Fruit fly (Drosophila melanogaster) whole organism, embryonic: ENCODE data around the gene Mal-B1.
A peak's percentile ranks its signal among the peaks of the same experiment; 100 is the strongest.

Experiments used
- Antp ChIP-seq: fragments of 200-800 bp; sonication (Bioruptor generic); optimal IDR thresholded peaks from 3 replicates; lab custom pipeline; 2016; ENCODE audit warnings: missing biosample characterization, missing genetic modification characterization
- Atf-2 ChIP-seq: fragments of 200-800 bp; sonication (Bioruptor generic); optimal IDR thresholded peaks from 2 replicates; lab custom pipeline; 2016; ENCODE audit warnings: missing biosample characterization, missing genetic modification characterization
- Bgb ChIP-seq: fragments of 200-800 bp; sonication (Bioruptor generic); IDR thresholded peaks from 2 replicates; pipeline ENCODE4 v1.3.6; 2022; ENCODE audit warnings: missing biosample characterization, missing genetic modification characterization; ENCODE audit not compliant: partially characterized antibody
- Bteb2 ChIP-seq: fragments of 200-800 bp; sonication (Bioruptor generic); optimal IDR thresholded peaks from 2 replicates; lab custom pipeline; 2016; ENCODE audit warnings: missing biosample characterization, missing genetic modification characterization
- CG1024 ChIP-seq: fragments of 200-800 bp; sonication (Bioruptor generic); IDR thresholded peaks from 2 replicates; pipeline ENCODE4 v1.3.6; 2022; ENCODE audit warnings: missing biosample characterization, missing genetic modification characterization
- CG11560 ChIP-seq: fragments of 200-800 bp; sonication (Bioruptor generic); IDR thresholded peaks from 3 replicates; pipeline ENCODE4 v1.3.6; 2022; ENCODE audit warnings: missing biosample characterization, missing genetic modification characterization
- CG12236 ChIP-seq: fragments of 200-800 bp; sonication (Bioruptor generic); optimal IDR thresholded peaks from 2 replicates; lab custom pipeline; 2016; ENCODE audit warnings: missing biosample characterization, missing genetic modification characterization
- CG13287 ChIP-seq: fragments of 200-800 bp; sonication (Bioruptor generic); IDR thresholded peaks from 2 replicates; pipeline ENCODE4 v1.3.6; 2022; ENCODE audit warnings: missing biosample characterization, missing genetic modification characterization; ENCODE audit not compliant: partially characterized antibody
- CG13894 ChIP-seq: fragments of 200-800 bp; sonication (Bioruptor generic); optimal IDR thresholded peaks from 3 replicates; lab custom pipeline; 2018; ENCODE audit warnings: missing biosample characterization, mild to moderate bottlenecking, missing genetic modification characterization, moderate library complexity
- CG14014 ChIP-seq: fragments of 200-800 bp; sonication (Bioruptor generic); IDR thresholded peaks from 2 replicates; pipeline ENCODE4 v1.3.6; 2022; ENCODE audit warnings: missing biosample characterization, missing genetic modification characterization
- CG1602 ChIP-seq: fragments of 200-800 bp; sonication (Bioruptor generic); optimal IDR thresholded peaks from 3 replicates; lab custom pipeline; 2016; ENCODE audit warnings: missing biosample characterization, missing genetic modification characterization
- CG16813 ChIP-seq: fragments of 200-800 bp; sonication (Bioruptor generic); IDR thresholded peaks from 3 replicates; pipeline ENCODE4 v1.3.6; 2022; ENCODE audit warnings: missing biosample characterization, missing genetic modification characterization; ENCODE audit not compliant: partially characterized antibody
- CG17361 ChIP-seq: fragments of 200-800 bp; sonication (Bioruptor generic); IDR thresholded peaks from 3 replicates; pipeline ENCODE4 v1.3.6; 2022; ENCODE audit warnings: missing biosample characterization, missing genetic modification characterization
- CG17802 ChIP-seq: fragments of 200-800 bp; sonication (Bioruptor generic); optimal IDR thresholded peaks from 2 replicates; lab custom pipeline; 2018; ENCODE audit warnings: missing biosample characterization, mild to moderate bottlenecking, missing genetic modification characterization, moderate library complexity
- CG18619 ChIP-seq: fragments of 200-800 bp; sonication (Bioruptor generic); optimal IDR thresholded peaks from 3 replicates; lab custom pipeline; 2017; ENCODE audit warnings: missing biosample characterization, mild to moderate bottlenecking, missing genetic modification characterization
- CG2678 ChIP-seq: fragments of 200-800 bp; sonication (Bioruptor generic); optimal IDR thresholded peaks from 3 replicates; lab custom pipeline; 2019; ENCODE audit warnings: missing biosample characterization, mild to moderate bottlenecking, missing genetic modification characterization, moderate library complexity
- CG30431 ChIP-seq: fragments of 200-800 bp; sonication (Bioruptor generic); optimal IDR thresholded peaks from 2 replicates; lab custom pipeline; 2017; ENCODE audit warnings: missing biosample characterization, missing genetic modification characterization
- CG33557 ChIP-seq: fragments of 200-800 bp; sonication (Bioruptor generic); optimal IDR thresholded peaks from 2 replicates; lab custom pipeline; 2019; ENCODE audit warnings: missing biosample characterization, mild to moderate bottlenecking, missing genetic modification characterization, moderate library complexity
- CG3407 ChIP-seq: fragments of 200-800 bp; sonication (Bioruptor generic); optimal IDR thresholded peaks from 2 replicates; lab custom pipeline; 2018; ENCODE audit warnings: missing biosample characterization, mild to moderate bottlenecking, missing genetic modification characterization
- CG3838 ChIP-seq: fragments of 200-800 bp; sonication (Bioruptor generic); optimal IDR thresholded peaks from 3 replicates; lab custom pipeline; 2016; ENCODE audit warnings: missing biosample characterization, missing genetic modification characterization
- CG4328 ChIP-seq: fragments of 200-800 bp; sonication (Bioruptor generic); optimal IDR thresholded peaks from 3 replicates; lab custom pipeline; 2017; ENCODE audit warnings: missing biosample characterization, missing genetic modification reagents, missing genetic modification characterization
- CG9727 ChIP-seq: fragments of 200-800 bp; sonication (Bioruptor generic); optimal IDR thresholded peaks from 3 replicates; lab custom pipeline; 2017; ENCODE audit warnings: missing biosample characterization, mild to moderate bottlenecking, missing genetic modification characterization
- CoRest ChIP-seq: fragments of 200-800 bp; sonication (Bioruptor generic); optimal IDR thresholded peaks from 3 replicates; lab custom pipeline; 2018; ENCODE audit warnings: missing biosample characterization, mild to moderate bottlenecking, missing genetic modification characterization, moderate library complexity
- Dfd ChIP-seq, 2 experiments: fragments of >200 bp; optimal IDR thresholded peaks; 2 replicates each; lab custom pipeline; 2017; ENCODE audit warnings: missing biosample characterization in 2 of 2, missing genetic modification characterization in 2 of 2
- Dip3 ChIP-seq: fragments of 200-800 bp; sonication (Bioruptor generic); optimal IDR thresholded peaks from 3 replicates; lab custom pipeline; 2016; ENCODE audit warnings: missing biosample characterization, missing genetic modification characterization
- HmgD ChIP-seq: fragments of 200-800 bp; sonication (Bioruptor generic); optimal IDR thresholded peaks from 3 replicates; lab custom pipeline; 2016; ENCODE audit warnings: missing biosample characterization, missing genetic modification characterization
- Nf-YA ChIP-seq: fragments of 200-800 bp; sonication (Bioruptor generic); IDR thresholded peaks from 2 replicates; pipeline ENCODE4 v1.3.6; 2022; ENCODE audit warnings: missing biosample characterization, missing genetic modification characterization
- Nf-YB ChIP-seq: fragments of 200-800 bp; sonication (Bioruptor generic); optimal IDR thresholded peaks from 3 replicates; lab custom pipeline; 2019; ENCODE audit warnings: missing biosample characterization, mild to moderate bottlenecking, missing genetic modification characterization, moderate library complexity
- NfI ChIP-seq: fragments of 200-800 bp; sonication (Bioruptor generic); optimal IDR thresholded peaks from 3 replicates; lab custom pipeline; 2018; ENCODE audit warnings: missing biosample characterization, mild to moderate bottlenecking, missing genetic modification characterization, moderate library complexity
- Oli ChIP-seq: fragments of 200-800 bp; sonication (Bioruptor generic); optimal IDR thresholded peaks from 2 replicates; lab custom pipeline; 2018; ENCODE audit warnings: missing biosample characterization, mild to moderate bottlenecking, missing genetic modification characterization, moderate library complexity
- Rx ChIP-seq: fragments of 200-800 bp; sonication (Bioruptor generic); IDR thresholded peaks from 2 replicates; pipeline ENCODE4 v1.3.6; 2022; ENCODE audit warnings: missing biosample characterization, missing genetic modification characterization
- Ssrp ChIP-seq: fragments of 200-800 bp; sonication (Bioruptor generic); optimal IDR thresholded peaks from 2 replicates; lab custom pipeline; 2018; ENCODE audit warnings: missing biosample characterization, mild to moderate bottlenecking, missing genetic modification characterization, moderate library complexity
- Taf1 ChIP-seq: fragments of 200-800 bp; sonication (Bioruptor generic); IDR thresholded peaks from 2 replicates; pipeline ENCODE4 v1.3.6; 2022; ENCODE audit warnings: missing biosample characterization, missing genetic modification characterization
- bbx ChIP-seq: fragments of 200-800 bp; sonication (Bioruptor generic); IDR thresholded peaks from 2 replicates; pipeline ENCODE4 v1.3.6; 2022; ENCODE audit warnings: missing biosample characterization, missing genetic modification characterization; ENCODE audit not compliant: partially characterized antibody
- dan ChIP-seq: fragments of 200-800 bp; sonication (Bioruptor generic); IDR thresholded peaks from 2 replicates; pipeline ENCODE4 v1.3.6; 2022; ENCODE audit warnings: missing biosample characterization, missing genetic modification characterization
- disco-r ChIP-seq: fragments of 200-800 bp; sonication (Bioruptor generic); optimal IDR thresholded peaks from 2 replicates; lab custom pipeline; 2016; ENCODE audit warnings: missing biosample characterization, missing genetic modification characterization
- dmrt11E ChIP-seq: fragments of 200-800 bp; sonication (Bioruptor generic); optimal IDR thresholded peaks from 3 replicates; lab custom pipeline; 2018; ENCODE audit warnings: missing biosample characterization, mild to moderate bottlenecking, missing genetic modification characterization, moderate library complexity
- gcm2 ChIP-seq: fragments of 200-800 bp; sonication (Bioruptor generic); optimal IDR thresholded peaks from 2 replicates; lab custom pipeline; 2016; ENCODE audit warnings: missing biosample characterization, missing genetic modification characterization
- gem ChIP-seq: fragments of 200-800 bp; sonication (Bioruptor generic); optimal IDR thresholded peaks from 2 replicates; lab custom pipeline; 2019; ENCODE audit warnings: missing biosample characterization, mild to moderate bottlenecking, missing genetic modification characterization, moderate library complexity
- grau ChIP-seq: fragments of 200-800 bp; optimal IDR thresholded peaks from 3 replicates; lab custom pipeline; 2019; ENCODE audit warnings: missing biosample characterization, mild to moderate bottlenecking, missing genetic modification characterization, moderate library complexity
- gsb-n ChIP-seq: fragments of 200-800 bp; sonication (Bioruptor generic); optimal IDR thresholded peaks from 3 replicates; lab custom pipeline; 2018; ENCODE audit warnings: missing biosample characterization, mild to moderate bottlenecking, missing genetic modification characterization
- ind ChIP-seq: fragments of 200-800 bp; sonication (Bioruptor generic); optimal IDR thresholded peaks from 3 replicates; lab custom pipeline; 2016; ENCODE audit warnings: missing biosample characterization, missing genetic modification characterization
- lola ChIP-seq, 3 experiments: fragments of >200 bp in 2 of 3; fragments of 200-800 bp in 1 of 3; sonication (Bioruptor generic) in 1 of 3; optimal IDR thresholded peaks; 2 replicates each; lab custom pipeline; 2017 to 2019; ENCODE audit warnings: missing biosample characterization in 3 of 3, missing genetic modification characterization in 3 of 3, mild to moderate bottlenecking in 1 of 3, moderate library complexity in 1 of 3
- luna ChIP-seq: fragments of 200-800 bp; sonication (Bioruptor generic); optimal IDR thresholded peaks from 2 replicates; lab custom pipeline; 2016; ENCODE audit warnings: missing biosample characterization, missing genetic modification characterization
- mirr ChIP-seq: fragments of 200-800 bp; sonication (Bioruptor generic); optimal IDR thresholded peaks from 3 replicates; lab custom pipeline; 2018; ENCODE audit warnings: missing biosample characterization, mild to moderate bottlenecking, missing genetic modification characterization
- pho ChIP-seq: fragments of 200-800 bp; sonication (Bioruptor generic); optimal IDR thresholded peaks from 2 replicates; lab custom pipeline; 2016; ENCODE audit warnings: missing biosample characterization, missing genetic modification characterization
- row ChIP-seq: fragments of 200-800 bp; sonication (Bioruptor generic); IDR thresholded peaks from 3 replicates; pipeline ENCODE4 v1.3.6; 2022; ENCODE audit warnings: missing biosample characterization, missing genetic modification characterization
- run ChIP-seq: fragments of 200-800 bp; sonication (Bioruptor generic); optimal IDR thresholded peaks from 3 replicates; lab custom pipeline; 2018; ENCODE audit warnings: missing biosample characterization, mild to moderate bottlenecking, missing genetic modification characterization
- sens-2 ChIP-seq: fragments of 200-800 bp; sonication (Bioruptor generic); IDR thresholded peaks from 2 replicates; pipeline ENCODE4 v1.3.6; 2022; ENCODE audit warnings: missing biosample characterization, missing genetic modification characterization
- tna ChIP-seq: fragments of 200-800 bp; sonication (Bioruptor generic); IDR thresholded peaks from 2 replicates; pipeline ENCODE4 v1.3.6; 2022; ENCODE audit warnings: missing biosample characterization, missing genetic modification characterization; ENCODE audit not compliant: partially characterized antibody

The Mal-B1 gene

dm6 chr2L:11808327-11808701 is 38.7 kb upstream of the Mal-B1 start (continued):
- TF ChIP-seq HmgD (GFP tag; lab: Kevin White, UChicago), result no peak
- TF ChIP-seq CG4328 (GFP tag; lab: Kevin White, UChicago), result no peak
- TF ChIP-seq sens-2 (GFP tag; lab: Robert Waterston, UW), result no peak
- TF ChIP-seq gcm2 (GFP tag; lab: Kevin White, UChicago), result no peak
- no peak for TF ChIP-seq CG12236 (GFP tag; lab: Kevin White, UChicago)
- TF ChIP-seq gsb-n, result no peak
- peak in 1 of 3 experiments; percentile 32 for TF ChIP-seq lola (GFP tag; optimal IDR thresholded peaks at IDR 0.05; lab: Kevin White, UChicago)
- TF ChIP-seq mirr (GFP tag; lab: Kevin White, UChicago), result no peak
- no peak for TF ChIP-seq disco-r
- no peak for TF ChIP-seq Dfd (GFP tag; optimal IDR thresholded peaks at IDR 0.05; lab: Kevin White, UChicago)
- TF ChIP-seq CG1024 (GFP tag; lab: Robert Waterston, UW), result no peak
- no peak for TF ChIP-seq Nf-YA (GFP tag; lab: Robert Waterston, UW)
- TF ChIP-seq CG17361 (GFP tag; lab: Robert Waterston, UW), result peak; percentile 55
- no peak for TF ChIP-seq CG3838 (GFP tag; lab: Kevin White, UChicago)
- TF ChIP-seq CG33557 (GFP tag; lab: Kevin White, UChicago), result no peak
- TF ChIP-seq CG16813, result no peak
- no peak for TF ChIP-seq Atf-2
- peak; percentile 40 for TF ChIP-seq gem
- TF ChIP-seq CG30431 (GFP tag; lab: Kevin White, UChicago), result no peak
- peak; percentile 18 for TF ChIP-seq Ssrp
- peak; percentile 48 for TF ChIP-seq CoRest (tag; lab: Kevin White, UChicago)
- peak; percentile 1 for TF ChIP-seq CG9727 (GFP tag; lab: Kevin White, UChicago)
- no peak for TF ChIP-seq row (GFP tag; lab: Robert Waterston, UW)
- peak; percentile 10 for TF ChIP-seq CG18619 (GFP tag; lab: Kevin White, UChicago)
- no peak for TF ChIP-seq tna (GFP tag; lab: Robert Waterston, UW)
- no peak for TF ChIP-seq Bgb
- no peak for TF ChIP-seq dan (GFP tag; lab: Robert Waterston, UW)
- no peak for TF ChIP-seq Dip3 (GFP tag; lab: Kevin White, UChicago)
- no peak for TF ChIP-seq Rx (GFP tag; lab: Robert Waterston, UW)
- peak; percentile 16 for TF ChIP-seq CG2678 (tag; lab: Kevin White, UChicago)
- TF ChIP-seq Bteb2 (GFP tag; lab: Kevin White, UChicago), result no peak
- TF ChIP-seq CG14014 (GFP tag; lab: Robert Waterston, UW), result no peak
- TF ChIP-seq dmrt11E, result no peak
- no peak for TF ChIP-seq CG1602 (GFP tag; lab: Kevin White, UChicago)
- TF ChIP-seq pho (GFP tag; lab: Kevin White, UChicago), result no peak
- TF ChIP-seq CG11560, result no peak

- TF ChIP-seq Antp (GFP tag; lab: Kevin White, UChicago) (no peak), Nf-YB (GFP tag; lab: Kevin White, UChicago) (peak; percentile 36), ind (GFP tag; lab: Kevin White, UChicago) (no peak), grau (peak; percentile 39), NfI (GFP tag; lab: Kevin White, UChicago) (no peak), CG3407 (GFP tag; lab: Kevin White, UChicago) (no peak), Taf1 (GFP tag; lab: Robert Waterston, UW) (0 out of 2 replicates have a peak, but pooled peaks have one; percentile 9), CG13287 (peak; percentile 94), CG13894 (tag; lab: Kevin White, UChicago) (peak; percentile 32), bbx (GFP tag; lab: Robert Waterston, UW) (peak; percentile 93), run (tag; lab: Kevin White, UChicago) (no peak), Oli (tag; lab: Kevin White, UChicago) (no peak), CG17802 (no peak), Dfd (GFP tag; optimal IDR thresholded peaks at IDR 0.05; lab: Kevin White, UChicago) (no peak), luna (no peak)
These were observed 38.1 kb upstream of the Mal-B1 start, which contains the start of gene crol for dm6 chr2L:11808702-11809583. Gene crol, minus strand, starts transcription at chr2L:11809438.
